Worm (Caenorhabditis elegans): ENCODE results near the gene ctsa-1.2.

DNA sequence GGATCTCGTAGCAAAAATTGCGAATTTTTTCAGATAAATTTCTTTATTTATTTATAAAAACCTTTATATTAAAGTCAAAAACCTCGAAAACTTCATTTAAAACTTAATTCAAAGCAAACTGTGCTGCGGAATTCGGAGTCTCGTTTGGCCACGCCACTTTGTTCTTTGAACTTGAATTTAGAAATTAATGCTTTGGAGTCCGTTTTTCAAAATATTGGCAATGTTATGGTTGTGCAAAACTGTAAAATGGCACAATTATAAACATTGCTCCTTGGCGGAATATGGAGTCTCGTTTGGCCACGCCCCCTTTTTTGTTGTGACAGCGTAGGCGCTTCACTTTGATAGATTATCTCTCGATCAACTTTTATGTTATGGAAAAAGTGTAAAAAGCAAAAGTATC is 19.6 kb upstream of the ctsa-1.2 start:
- TF ChIP-seq him-1 (tag; optimal IDR thresholded peaks at IDR 0.05), result no peak
- no peak for TF ChIP-seq unc-130 (GFP tag; optimal IDR thresholded peaks at IDR 0.05)
- TF ChIP-seq T26A5.8 (tag; optimal IDR thresholded peaks at IDR 0.05), result no peak
- TF ChIP-seq unc-62 (GFP tag; optimal IDR thresholded peaks at IDR 0.05), result no peak
- TF ChIP-seq tbx-9 (tag; optimal IDR thresholded peaks at IDR 0.05; ENCODE audit: borderline replicate concordance), result no peak
- TF ChIP-seq D2030.7 (GFP tag; IDR thresholded peaks at IDR 0.05), result no peak
- no peak for TF ChIP-seq ztf-25 (GFP tag; IDR thresholded peaks at IDR 0.05)
- no peak for TF ChIP-seq snpc-3.4 (tag; optimal IDR thresholded peaks at IDR 0.05)
- TF ChIP-seq F33H1.4 (GFP tag; IDR thresholded peaks at IDR 0.05), result no peak
- no peak for TF ChIP-seq aptf-3 (GFP tag; IDR thresholded peaks at IDR 0.05)
- no peak for TF ChIP-seq Y53F4B.3 (GFP tag; IDR thresholded peaks at IDR 0.05)

Data from whole organism, young adult.